Worm (Caenorhabditis elegans): ENCODE results near the gene dhs-25.
A peak's percentile ranks its signal among the peaks of the same experiment; 100 is the strongest.

Gene dhs-25

ce11 chrX:1536138-1536537, 49.8 kb downstream of the dhs-25 start, which contains the start of gene K06A9.2:
Gene K06A9.2, plus strand, starts transcription at chrX:1536366.
- TF ChIP-seq sem-4 (tag; optimal IDR thresholded peaks at IDR 0.05) (no peak), ztf-11 (tag; optimal IDR thresholded peaks at IDR 0.05) (no peak), ceh-82 (tag; optimal IDR thresholded peaks at IDR 0.05) (no peak), nhr-25 (tag; optimal IDR thresholded peaks at IDR 0.05) (no peak), elt-1 (tag; optimal IDR thresholded peaks at IDR 0.05) (no peak), C34F6.9 (tag; optimal IDR thresholded peaks at IDR 0.05) (peak; percentile 48), mbf-1 (tag; optimal IDR thresholded peaks at IDR 0.05) (no peak), nhr-129 (tag; optimal IDR thresholded peaks at IDR 0.05) (peak; percentile 72), ztf-4 (tag; optimal IDR thresholded peaks at IDR 0.05) (no peak), aly-2 (tag; optimal IDR thresholded peaks at IDR 0.05) (no peak), lsy-2 (tag; optimal IDR thresholded peaks at IDR 0.05) (peak in 1 of 2 experiments; percentile 30), nhr-12 (tag; optimal IDR thresholded peaks at IDR 0.05) (no peak), mdl-1 (tag; optimal IDR thresholded peaks at IDR 0.05) (no peak), blmp-1 (tag; optimal IDR thresholded peaks at IDR 0.05; ENCODE audit: insufficient read depth) (no peak), dmd-4 (tag; optimal IDR thresholded peaks at IDR 0.05) (no peak), nhr-237 (tag; optimal IDR thresholded peaks at IDR 0.05) (no peak), sma-9 (GFP tag; optimal IDR thresholded peaks at IDR 0.05) (no peak), sma-9 (tag; optimal IDR thresholded peaks at IDR 0.05) (no peak), unc-62 (GFP tag; optimal IDR thresholded peaks at IDR 0.05) (no peak), lin-11 (tag; optimal IDR thresholded peaks at IDR 0.05) (no peak)

- no peak for TF ChIP-seq nhr-77 (tag; optimal IDR thresholded peaks at IDR 0.05)
Measured at ce11 chrX:1538830-1539229, 52.5 kb downstream of the dhs-25 start.
